Fruit fly (Drosophila melanogaster) Kc167 (cell line): ENCODE results near the gene CG11999.

Source experiments
- Myc ChIP-seq: fragments of >200 bp; optimal IDR thresholded peaks from 2 replicates; lab custom pipeline; 2017; ENCODE audit warnings: missing external identifiers
- Sin3A ChIP-seq: fragments of >200 bp; optimal IDR thresholded peaks from 2 replicates; lab custom pipeline; 2018; ENCODE audit warnings: missing external identifiers
- h ChIP-seq: fragments of >200 bp; optimal IDR thresholded peaks from 3 replicates; lab custom pipeline; 2018; ENCODE audit warnings: missing external identifiers
- insv ChIP-seq: fragments of >200 bp; optimal IDR thresholded peaks from 3 replicates; lab custom pipeline; 2018; ENCODE audit warnings: missing external identifiers
- psq ChIP-seq: fragments of >200 bp; optimal IDR thresholded peaks from 2 replicates; lab custom pipeline; 2017; ENCODE audit warnings: missing external identifiers
- ttk ChIP-seq: sonication (Bioruptor generic); optimal IDR thresholded peaks from 2 replicates; lab custom pipeline; 2017; ENCODE audit warnings: missing external identifiers

DNA sequence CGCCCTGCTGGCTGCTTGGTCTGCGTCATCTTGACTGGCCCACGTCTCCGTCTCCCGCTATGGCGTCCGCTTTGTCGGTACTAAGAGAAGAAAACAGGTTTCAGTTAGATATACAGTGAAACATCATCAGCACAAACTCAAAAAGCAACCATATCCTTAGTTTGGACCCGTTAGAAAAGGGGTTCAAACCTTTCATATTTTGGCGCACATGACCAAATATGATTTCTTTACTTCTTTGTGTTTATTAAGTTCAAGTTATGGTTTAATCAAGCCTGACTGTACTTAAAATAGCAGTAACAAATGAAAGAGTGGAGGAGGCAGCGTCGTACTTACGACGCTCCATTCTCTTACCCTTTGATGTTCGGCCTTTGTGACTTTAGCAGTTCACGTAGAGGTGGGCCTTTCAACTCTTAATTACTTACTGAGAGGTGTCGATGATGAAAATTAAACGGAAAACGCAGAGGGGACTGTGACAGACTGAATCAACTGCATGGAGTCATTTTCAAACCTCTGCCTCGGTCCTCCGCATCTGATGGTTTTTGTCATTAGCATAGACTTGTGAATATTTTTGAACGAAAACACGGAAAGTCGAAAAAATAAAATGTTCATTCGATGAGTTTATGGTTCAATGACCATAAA, 7.3 kb upstream of the CG11999 start:
- no peak for TF ChIP-seq Sin3A (lab: Kevin White, UChicago)
- TF ChIP-seq ttk, result no peak
- no peak for TF ChIP-seq h (lab: Kevin White, UChicago)
- no peak for TF ChIP-seq insv (lab: Kevin White, UChicago)
- no peak for TF ChIP-seq psq (lab: Kevin White, UChicago)
- no peak for TF ChIP-seq Myc (lab: Kevin White, UChicago)
